Worm (Caenorhabditis elegans) whole organism, midembryonic: ENCODE data around the gene C34C12.9.

ENCODE experiments used
- flt-1 ChIP-seq: fragments of 200-800 bp; sonication (Bioruptor generic); IDR thresholded peaks from 2 replicates; pipeline ENCODE4 v1.3.6; 2022; ENCODE audit warnings: missing genetic modification characterization, missing compliant biosample characterization
- med-1 ChIP-seq: sonication (generic microtip); optimal IDR thresholded peaks from 2 replicates; lab custom pipeline; 2017; ENCODE audit warnings: missing genetic modification characterization, mild to moderate bottlenecking, missing compliant biosample characterization, antibody characterized with exemption, missing genetic modification reagents; ENCODE audit not compliant: insufficient read depth

- no peak for TF ChIP-seq flt-1 (GFP tag; lab: Robert Waterston, UW)
- no peak for TF ChIP-seq med-1 (GFP tag; lab: Kevin White, UChicago)
Measured at ce11 chrIII:3477375-3477774, 2.1 kb upstream of the C34C12.9 start.
